Worm (Caenorhabditis elegans) whole organism, L3 larva: ENCODE data around the gene jamp-1.

Experiments
- R02D3.7 ChIP-seq: fragments of 150-350 bp; optimal IDR thresholded peaks from 2 replicates; lab custom pipeline; 2014; ENCODE audit warnings: missing biosample characterization, missing genetic modification characterization
- aly-2 ChIP-seq: fragments of 150-350 bp; optimal IDR thresholded peaks from 2 replicates; lab custom pipeline; 2014; ENCODE audit warnings: missing biosample characterization, missing genetic modification characterization
- ceh-16 ChIP-seq: sonication (generic microtip); optimal IDR thresholded peaks from 2 replicates; lab custom pipeline; 2017; ENCODE audit warnings: missing biosample characterization, missing genetic modification characterization
- ceh-28 ChIP-seq: fragments of 150-350 bp; optimal IDR thresholded peaks from 2 replicates; lab custom pipeline; 2014; ENCODE audit warnings: missing biosample characterization, missing genetic modification reagents, missing genetic modification characterization
- ceh-82 ChIP-seq: fragments of 150-350 bp; optimal IDR thresholded peaks from 2 replicates; lab custom pipeline; 2014; ENCODE audit warnings: missing biosample characterization, missing genetic modification characterization
- ceh-9 ChIP-seq: sonication (generic microtip); optimal IDR thresholded peaks from 2 replicates; lab custom pipeline; 2018; ENCODE audit warnings: missing biosample characterization, missing genetic modification characterization
- daf-12 ChIP-seq: fragments of 150-350 bp; optimal IDR thresholded peaks from 2 replicates; lab custom pipeline; 2014; ENCODE audit warnings: missing biosample characterization, missing genetic modification reagents, missing genetic modification characterization
- egl-5 ChIP-seq: fragments of 150-350 bp; optimal IDR thresholded peaks from 2 replicates; lab custom pipeline; 2017; ENCODE audit warnings: missing biosample characterization, missing genetic modification reagents, missing genetic modification characterization, inconsistent platforms
- elt-1 ChIP-seq: fragments of 150-350 bp; optimal IDR thresholded peaks from 2 replicates; lab custom pipeline; 2014; ENCODE audit warnings: missing biosample characterization, missing genetic modification characterization
- elt-2 ChIP-seq: sonication (generic microtip); optimal IDR thresholded peaks from 2 replicates; lab custom pipeline; 2016; ENCODE audit warnings: missing genetic modification reagents, mild to moderate bottlenecking, missing genetic modification characterization, missing compliant biosample characterization
- elt-3 ChIP-seq, 3 experiments: fragments of 150-350 bp in 1 of 3; sonication (generic microtip) in 2 of 3; optimal IDR thresholded peaks; 2 replicates in 2 of 3; 4 replicates in 1 of 3; lab custom pipeline; 2014 to 2017; ENCODE audit warnings: missing biosample characterization in 3 of 3, missing genetic modification characterization in 3 of 3
- eor-1 ChIP-seq, 2 experiments: fragments of 150-350 bp; optimal IDR thresholded peaks; 2 replicates each; lab custom pipeline; 2014 to 2018; ENCODE audit warnings: missing biosample characterization in 2 of 2, missing genetic modification characterization in 2 of 2
- fkh-2 ChIP-seq: fragments of 150-350 bp; optimal IDR thresholded peaks from 2 replicates; lab custom pipeline; 2014; ENCODE audit warnings: missing biosample characterization, missing genetic modification reagents, missing genetic modification characterization
- fos-1 ChIP-seq: fragments of 150-350 bp; optimal IDR thresholded peaks from 2 replicates; lab custom pipeline; 2014; ENCODE audit warnings: missing biosample characterization, missing genetic modification characterization
- hmg-11 ChIP-seq: sonication (generic microtip); optimal IDR thresholded peaks from 2 replicates; lab custom pipeline; 2016; ENCODE audit warnings: missing genetic modification characterization, missing compliant biosample characterization
- jun-1 ChIP-seq: fragments of 150-350 bp; optimal IDR thresholded peaks from 2 replicates; lab custom pipeline; 2014; ENCODE audit warnings: missing biosample characterization, missing genetic modification reagents, missing genetic modification characterization
- lin-39 ChIP-seq: fragments of 150-350 bp; optimal IDR thresholded peaks from 2 replicates; lab custom pipeline; 2018; ENCODE audit warnings: missing biosample characterization, missing genetic modification reagents, missing genetic modification characterization
- lsy-12 ChIP-seq: sonication (generic microtip); optimal IDR thresholded peaks from 2 replicates; lab custom pipeline; 2016; ENCODE audit warnings: mild to moderate bottlenecking, missing genetic modification characterization, missing compliant biosample characterization
- mdl-1 ChIP-seq: fragments of 150-350 bp; optimal IDR thresholded peaks from 2 replicates; lab custom pipeline; 2014; ENCODE audit warnings: missing biosample characterization, missing genetic modification characterization
- mml-1 ChIP-seq: fragments of 150-350 bp; sonication (generic microtip); optimal IDR thresholded peaks from 3 replicates; lab custom pipeline; 2014; ENCODE audit warnings: missing biosample characterization, missing genetic modification characterization
- nhr-11 ChIP-seq: fragments of 150-350 bp; optimal IDR thresholded peaks from 2 replicates; lab custom pipeline; 2014; ENCODE audit warnings: missing biosample characterization, missing genetic modification characterization
- nhr-12 ChIP-seq: fragments of 150-350 bp; optimal IDR thresholded peaks from 2 replicates; lab custom pipeline; 2014; ENCODE audit warnings: missing biosample characterization, missing genetic modification characterization
- nhr-23 ChIP-seq: fragments of 150-350 bp; optimal IDR thresholded peaks from 2 replicates; lab custom pipeline; 2014; ENCODE audit warnings: missing biosample characterization, missing genetic modification reagents, missing genetic modification characterization
- nhr-237 ChIP-seq: fragments of 150-350 bp; optimal IDR thresholded peaks from 2 replicates; lab custom pipeline; 2014; ENCODE audit warnings: missing biosample characterization, missing genetic modification characterization
- nhr-25 ChIP-seq: sonication (generic microtip); optimal IDR thresholded peaks from 2 replicates; lab custom pipeline; 2017; ENCODE audit warnings: missing biosample characterization, missing genetic modification characterization
- nhr-28 ChIP-seq: fragments of 150-350 bp; optimal IDR thresholded peaks from 2 replicates; lab custom pipeline; 2014; ENCODE audit warnings: missing biosample characterization, missing genetic modification characterization
- nhr-67 ChIP-seq: fragments of 150-350 bp; optimal IDR thresholded peaks from 2 replicates; lab custom pipeline; 2014; ENCODE audit warnings: missing biosample characterization, missing genetic modification characterization
- nhr-76 ChIP-seq: fragments of 150-350 bp; sonication (generic microtip); optimal IDR thresholded peaks from 5 replicates; lab custom pipeline; 2014; ENCODE audit warnings: missing biosample characterization, missing genetic modification characterization
- nhr-77 ChIP-seq: fragments of 150-350 bp; optimal IDR thresholded peaks from 2 replicates; lab custom pipeline; 2014; ENCODE audit warnings: missing biosample characterization, missing genetic modification characterization
- pqm-1 ChIP-seq: fragments of 150-350 bp; optimal IDR thresholded peaks from 2 replicates; lab custom pipeline; 2017; ENCODE audit warnings: missing biosample characterization, missing genetic modification characterization, inconsistent platforms
- skn-1 ChIP-seq: fragments of 150-350 bp; optimal IDR thresholded peaks from 2 replicates; lab custom pipeline; 2014; ENCODE audit warnings: missing biosample characterization, missing genetic modification characterization
- snpc-4 ChIP-seq: fragments of 150-350 bp; optimal IDR thresholded peaks from 2 replicates; lab custom pipeline; 2014; ENCODE audit warnings: missing biosample characterization, missing genetic modification characterization
- tbx-2 ChIP-seq: sonication (generic microtip); optimal IDR thresholded peaks from 2 replicates; lab custom pipeline; 2016; ENCODE audit warnings: mild to moderate bottlenecking, missing genetic modification characterization, missing compliant biosample characterization
- unc-39 ChIP-seq: sonication (generic microtip); optimal IDR thresholded peaks from 4 replicates; lab custom pipeline; 2017; ENCODE audit warnings: missing biosample characterization, missing genetic modification characterization
- unc-62 ChIP-seq: fragments of 150-350 bp; sonication (generic microtip); optimal IDR thresholded peaks from 4 replicates; lab custom pipeline; 2014; ENCODE audit warnings: missing biosample characterization, missing genetic modification reagents, missing genetic modification characterization
- zag-1 ChIP-seq: fragments of 150-350 bp; optimal IDR thresholded peaks from 2 replicates; lab custom pipeline; 2014; ENCODE audit warnings: missing biosample characterization, missing genetic modification characterization
- ztf-11 ChIP-seq: fragments of 150-350 bp; optimal IDR thresholded peaks from 2 replicates; lab custom pipeline; 2014; ENCODE audit warnings: missing biosample characterization, missing genetic modification characterization

The jamp-1 gene

DNA sequence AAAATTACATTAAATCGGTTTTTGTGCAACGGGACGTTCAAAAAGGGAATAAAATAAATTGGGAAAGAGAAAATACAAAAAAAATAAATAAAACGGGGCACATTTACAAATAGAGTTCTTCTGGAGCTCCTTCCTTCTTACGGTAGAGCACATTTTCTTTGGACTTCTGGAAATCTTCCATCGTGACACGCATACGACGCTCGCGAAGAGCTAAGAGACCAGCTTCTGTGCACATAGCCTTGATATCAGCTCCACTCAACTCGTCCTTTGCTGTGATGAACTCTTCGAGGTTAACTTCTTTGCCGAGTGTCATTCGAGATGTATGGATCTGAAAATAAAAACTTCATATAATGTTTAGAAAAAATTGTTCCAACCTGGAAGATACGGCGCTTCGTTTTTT, 35.0 kb downstream of the jamp-1 start:
- TF ChIP-seq lin-39 (tag; lab: Kevin White, UChicago) (no peak), nhr-23 (tag; lab: Kevin White, UChicago) (peak; percentile 16)

DNA sequence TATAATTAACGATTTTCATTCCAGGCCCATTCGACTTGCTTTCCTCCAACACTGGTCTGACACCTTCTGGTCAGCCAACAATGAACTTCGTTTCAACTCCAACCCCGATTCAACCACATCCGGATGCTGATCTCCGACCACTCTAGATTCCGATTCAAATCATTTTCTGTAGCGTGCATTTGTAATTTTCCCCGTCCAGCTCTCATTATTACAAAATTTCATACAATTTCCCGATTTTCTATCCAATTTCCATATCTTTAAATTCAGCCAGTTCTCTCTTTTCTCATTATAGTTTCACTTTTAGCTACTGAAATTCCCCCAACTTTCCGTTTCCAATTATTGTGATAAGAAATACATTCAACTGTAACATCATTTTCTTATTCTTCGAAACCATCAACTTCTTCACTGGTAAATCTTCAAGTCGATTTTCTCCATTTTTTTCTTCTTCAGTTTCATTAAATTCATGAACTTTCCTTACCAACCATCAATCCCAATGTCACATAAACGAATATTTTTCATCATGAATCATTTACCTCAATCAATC, 35.4 kb downstream of the jamp-1 start:
- TF ChIP-seq hmg-11 (tag; lab: Kevin White, UChicago) = no peak
- TF ChIP-seq elt-1 (tag; lab: Kevin White, UChicago) = no peak
- no peak for TF ChIP-seq nhr-28 (tag; lab: Kevin White, UChicago)
- TF ChIP-seq nhr-12 = no peak
- no peak for TF ChIP-seq snpc-4 (tag; lab: Kevin White, UChicago)
- TF ChIP-seq lin-39 (tag; lab: Kevin White, UChicago) = no peak
- TF ChIP-seq lsy-12 (tag; lab: Kevin White, UChicago) = no peak
- TF ChIP-seq aly-2 (tag; lab: Kevin White, UChicago) = no peak
- TF ChIP-seq pqm-1 (tag; lab: Kevin White, UChicago) = no peak
- no peak for TF ChIP-seq zag-1 (tag; lab: Kevin White, UChicago)
- no peak for TF ChIP-seq eor-1 (tag; optimal IDR thresholded peaks at IDR 0.05; lab: Kevin White, UChicago)
- TF ChIP-seq nhr-76 (tag; lab: Kevin White, UChicago) = no peak

DNA sequence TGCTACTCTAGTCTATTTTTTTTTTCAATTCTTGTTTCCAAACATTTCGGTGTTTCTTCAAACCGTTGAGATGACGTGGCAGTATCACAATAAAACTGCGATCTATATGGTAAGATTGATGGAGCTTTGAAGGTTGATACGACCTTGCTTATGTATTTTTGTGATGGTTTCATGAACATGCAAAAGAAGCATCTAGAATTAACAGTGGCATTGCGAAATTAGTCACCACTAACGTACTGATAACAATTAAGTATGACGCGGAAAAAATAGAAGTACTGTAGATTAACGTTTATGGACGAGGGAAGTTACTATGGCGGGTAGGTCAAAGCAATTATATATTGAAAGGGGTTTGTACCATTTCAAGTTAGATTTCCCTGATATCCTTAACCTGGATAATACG, 38.7 kb downstream of the jamp-1 start:
- TF ChIP-seq fos-1 (tag; lab: Kevin White, UChicago) = no peak
- TF ChIP-seq mml-1 (tag; lab: Kevin White, UChicago) = no peak
- no peak for TF ChIP-seq unc-39 (tag; lab: Kevin White, UChicago)
- peak; percentile 45 for TF ChIP-seq elt-2 (tag; lab: Kevin White, UChicago)
- peak; percentile 32 for TF ChIP-seq pqm-1 (tag; lab: Kevin White, UChicago)
- TF ChIP-seq fkh-2 (tag; lab: Kevin White, UChicago) = no peak

DNA sequence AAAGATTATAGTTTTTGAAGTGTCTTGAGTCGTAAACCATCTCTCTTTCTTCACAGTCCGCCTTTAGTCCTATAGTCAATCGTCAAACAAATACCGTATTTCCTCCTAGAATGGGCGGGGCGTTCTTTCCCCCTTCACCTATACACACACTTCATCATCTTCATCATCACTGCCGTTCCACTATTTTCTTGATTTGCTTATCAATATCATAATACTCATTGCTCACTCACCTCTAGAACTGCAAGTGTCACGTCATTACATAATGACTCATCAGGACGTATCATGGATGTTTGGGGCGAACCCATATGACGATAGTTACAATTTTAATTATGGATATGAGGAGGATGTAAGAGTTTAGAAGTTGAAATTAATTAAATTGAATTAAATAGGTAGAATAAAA, 40.4 kb downstream of the jamp-1 start:
- TF ChIP-seq jun-1 (tag; lab: Kevin White, UChicago) (peak; percentile 64), elt-2 (tag; lab: Kevin White, UChicago) (no peak), pqm-1 (tag; lab: Kevin White, UChicago) (no peak)

DNA sequence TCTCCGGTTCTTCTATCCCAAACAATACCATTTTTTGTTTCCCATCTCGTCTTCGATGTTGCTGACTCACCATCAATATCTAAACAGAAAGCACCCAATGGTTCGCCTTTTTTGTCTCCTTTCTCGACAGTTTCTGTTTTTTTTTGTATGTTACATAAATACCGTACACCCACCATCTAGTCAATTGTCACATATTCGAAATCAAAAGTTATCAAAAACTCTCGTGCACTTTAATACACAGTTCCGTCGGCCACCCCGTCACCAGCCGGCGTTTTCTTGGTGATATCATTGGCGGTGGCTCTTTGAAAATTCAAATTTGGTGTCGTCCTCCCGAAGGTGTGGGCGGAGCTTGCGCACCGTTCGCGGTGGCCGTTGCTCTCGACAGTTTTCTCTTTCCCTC, 43.1 kb downstream of the jamp-1 start:
- TF ChIP-seq daf-12 (tag; lab: Kevin White, UChicago) = no peak
- no peak for TF ChIP-seq nhr-237 (tag; lab: Kevin White, UChicago)
- TF ChIP-seq ceh-28 (tag; lab: Kevin White, UChicago) = no peak

DNA sequence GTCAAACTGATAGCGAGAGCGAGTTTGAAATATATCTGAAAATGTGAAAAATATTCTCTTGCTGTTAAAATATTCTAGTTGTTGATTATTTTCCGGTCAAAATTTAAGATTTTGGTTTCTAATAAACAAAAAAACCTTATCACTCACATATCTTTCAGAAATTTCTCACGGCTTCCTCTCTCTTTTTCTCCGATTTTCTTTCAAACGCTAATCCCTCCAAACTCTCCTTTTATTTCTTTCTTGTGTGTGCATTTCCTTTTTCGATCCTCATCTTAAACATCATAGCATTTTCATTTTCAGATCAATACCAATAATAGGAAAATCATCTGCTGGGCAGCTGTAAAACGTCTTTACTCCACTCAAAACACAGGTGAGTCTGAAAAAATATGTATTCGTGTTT, 47.8 kb downstream of the jamp-1 start, which contains the start of gene fos-1:
TSS of gene fos-1 (plus strand) at position 301 of the 400 bp plus-strand sequence.
- TF ChIP-seq elt-2 (tag; lab: Kevin White, UChicago) (no peak), jun-1 (tag; lab: Kevin White, UChicago) (no peak), tbx-2 (tag; lab: Kevin White, UChicago) (no peak), nhr-237 (tag; lab: Kevin White, UChicago) (no peak), fos-1 (tag; lab: Kevin White, UChicago) (no peak), eor-1 (tag; optimal IDR thresholded peaks at IDR 0.05; lab: Kevin White, UChicago) (no peak), hmg-11 (tag; lab: Kevin White, UChicago) (no peak), R02D3.7 (tag; lab: Kevin White, UChicago) (no peak), daf-12 (tag; lab: Kevin White, UChicago) (no peak)

DNA sequence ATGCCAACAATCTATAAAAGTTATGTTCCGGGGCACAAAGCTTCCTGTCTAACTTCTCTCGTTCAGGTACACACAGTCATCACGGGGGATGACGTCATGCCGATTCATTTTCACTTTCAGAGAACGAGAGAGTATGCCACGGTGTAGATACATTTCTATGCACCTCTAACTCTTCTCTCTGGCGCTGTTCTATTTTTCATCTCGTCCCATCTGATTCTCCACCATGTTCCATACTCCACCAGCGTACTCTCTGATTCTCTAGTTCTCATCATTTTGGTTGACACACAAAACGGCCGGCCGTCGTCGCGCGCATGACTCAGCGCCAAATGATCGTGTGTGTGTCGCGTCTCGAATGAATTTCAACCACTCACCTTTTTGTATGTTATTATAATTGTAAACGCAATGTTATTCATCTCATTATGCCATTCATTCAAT, 50.7 kb downstream of the jamp-1 start:
- TF ChIP-seq nhr-11 (tag; lab: Kevin White, UChicago) (peak; percentile 87), nhr-237 (tag; lab: Kevin White, UChicago) (no peak), lsy-12 (tag; lab: Kevin White, UChicago) (peak; percentile 94), nhr-76 (tag; lab: Kevin White, UChicago) (peak; percentile 61), elt-3 (tag; optimal IDR thresholded peaks at IDR 0.05; lab: Kevin White, UChicago) (peak in 1 of 3 experiments; percentile 82), ceh-28 (tag; lab: Kevin White, UChicago) (peak; percentile 94), nhr-25 (peak; percentile 98), nhr-23 (tag; lab: Kevin White, UChicago) (peak; percentile 97), elt-1 (tag; lab: Kevin White, UChicago) (peak; percentile 41), unc-62 (GFP tag; lab: Kevin White, UChicago) (peak; percentile 72), ceh-9 (tag; lab: Kevin White, UChicago) (no peak), ceh-16 (tag; lab: Kevin White, UChicago) (no peak), tbx-2 (tag; lab: Kevin White, UChicago) (peak; percentile 89), ztf-11 (tag; lab: Kevin White, UChicago) (no peak), egl-5 (tag; lab: Kevin White, UChicago) (peak; percentile 73), snpc-4 (tag; lab: Kevin White, UChicago) (peak; percentile 61), mml-1 (tag; lab: Kevin White, UChicago) (no peak), ceh-82 (tag; lab: Kevin White, UChicago) (no peak), jun-1 (tag; lab: Kevin White, UChicago) (peak; percentile 99), nhr-67 (tag; lab: Kevin White, UChicago) (no peak), pqm-1 (tag; lab: Kevin White, UChicago) (peak; percentile 90), nhr-77 (tag; lab: Kevin White, UChicago) (peak; percentile 80), nhr-12 (no peak), skn-1 (peak; percentile 91), R02D3.7 (tag; lab: Kevin White, UChicago) (peak; percentile 41), mdl-1 (tag; lab: Kevin White, UChicago) (peak; percentile 85), fos-1 (tag; lab: Kevin White, UChicago) (no peak)
